Fruit fly (Drosophila melanogaster) whole organism, embryonic: ENCODE results near the gene v.

Experiments
- B-H1 ChIP-seq: fragments of 200-800 bp; sonication (Bioruptor generic); IDR thresholded peaks from 3 replicates; pipeline ENCODE4 v1.3.6; 2022; ENCODE audit warnings: missing biosample characterization, missing genetic modification characterization
- CG9727 ChIP-seq: fragments of 200-800 bp; sonication (Bioruptor generic); optimal IDR thresholded peaks from 3 replicates; lab custom pipeline; 2017; ENCODE audit warnings: missing biosample characterization, mild to moderate bottlenecking, missing genetic modification characterization
- dm ChIP-seq: fragments of 200-800 bp; sonication (Bioruptor generic); optimal IDR thresholded peaks from 3 replicates; lab custom pipeline; 2016; ENCODE audit warnings: missing biosample characterization, missing genetic modification characterization
- stc ChIP-seq: fragments of 200-800 bp; sonication (Bioruptor generic); IDR thresholded peaks from 2 replicates; pipeline ENCODE4 v1.3.6; 2022; ENCODE audit warnings: missing biosample characterization, missing genetic modification characterization
- tin ChIP-seq: fragments of 200-800 bp; sonication (Bioruptor generic); optimal IDR thresholded peaks from 3 replicates; lab custom pipeline; 2016; ENCODE audit warnings: missing biosample characterization, missing genetic modification characterization
- wek ChIP-seq: fragments of 200-800 bp; sonication (Bioruptor generic); optimal IDR thresholded peaks from 3 replicates; lab custom pipeline; 2018; ENCODE audit warnings: missing biosample characterization, mild to moderate bottlenecking, missing genetic modification characterization, moderate library complexity

DNA sequence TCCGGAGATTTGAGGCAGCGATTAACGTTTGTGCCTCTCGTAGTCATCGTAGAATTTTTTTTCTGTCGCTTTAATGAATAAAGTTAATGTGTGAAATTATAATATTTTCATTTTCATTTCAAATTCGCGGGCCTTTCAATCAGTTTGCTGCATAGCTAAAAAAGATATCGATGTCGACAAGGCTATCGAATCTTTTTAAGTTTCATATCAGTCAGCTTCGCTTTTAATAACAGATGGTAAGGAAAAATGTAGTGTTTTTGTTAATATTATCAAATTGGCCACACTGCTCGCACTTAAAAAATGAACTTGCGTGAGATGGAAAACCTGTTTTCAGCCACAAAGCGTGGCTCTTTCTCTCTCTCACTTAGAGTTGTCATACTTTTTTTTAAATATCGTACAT, 5.8 kb downstream of the v start:
- TF ChIP-seq dm (GFP tag; lab: Kevin White, UChicago): no peak
- TF ChIP-seq B-H1 (GFP tag; lab: Robert Waterston, UW): no peak
- no peak for TF ChIP-seq tin
- no peak for TF ChIP-seq wek (GFP tag; lab: Kevin White, UChicago)
- TF ChIP-seq CG9727: no peak
- no peak for TF ChIP-seq stc
